Fruit fly (Drosophila melanogaster) whole organism, embryonic: ENCODE measurements around the gene H.

Source experiments
- ATbp ChIP-seq: fragments of 200-800 bp; sonication (Bioruptor generic); optimal IDR thresholded peaks from 2 replicates; lab custom pipeline; 2017; ENCODE audit warnings: missing biosample characterization, mild to moderate bottlenecking, missing genetic modification characterization, missing genetic modification reagents
- Atf-2 ChIP-seq: fragments of 200-800 bp; sonication (Bioruptor generic); optimal IDR thresholded peaks from 2 replicates; lab custom pipeline; 2016; ENCODE audit warnings: missing biosample characterization, missing genetic modification characterization
- B-H2 ChIP-seq: fragments of 200-800 bp; sonication (Bioruptor generic); optimal IDR thresholded peaks from 2 replicates; lab custom pipeline; 2018; ENCODE audit warnings: missing biosample characterization, mild to moderate bottlenecking, missing genetic modification characterization
- Bgb ChIP-seq: fragments of 200-800 bp; sonication (Bioruptor generic); IDR thresholded peaks from 2 replicates; pipeline ENCODE4 v1.3.6; 2022; ENCODE audit warnings: missing biosample characterization, missing genetic modification characterization; ENCODE audit not compliant: partially characterized antibody
- CG10267 ChIP-seq: fragments of 200-800 bp; sonication (Bioruptor generic); optimal IDR thresholded peaks from 2 replicates; lab custom pipeline; 2018; ENCODE audit warnings: missing biosample characterization, mild to moderate bottlenecking, missing genetic modification characterization, moderate library complexity
- CG11398 ChIP-seq: fragments of 200-800 bp; sonication (Bioruptor generic); optimal IDR thresholded peaks from 2 replicates; lab custom pipeline; 2016; ENCODE audit warnings: missing biosample characterization, missing genetic modification characterization
- CG11504 ChIP-seq: fragments of 200-800 bp; sonication (Bioruptor generic); optimal IDR thresholded peaks from 3 replicates; lab custom pipeline; 2019; ENCODE audit warnings: missing biosample characterization, mild to moderate bottlenecking, missing genetic modification characterization, moderate library complexity
- CG11695 ChIP-seq: fragments of 200-800 bp; sonication (Bioruptor generic); IDR thresholded peaks from 3 replicates; pipeline ENCODE4 v1.3.6; 2022; ENCODE audit warnings: missing biosample characterization, missing genetic modification characterization
- CG12391 ChIP-seq: fragments of 200-800 bp; sonication (Bioruptor generic); optimal IDR thresholded peaks from 3 replicates; lab custom pipeline; 2018; ENCODE audit warnings: missing biosample characterization, mild to moderate bottlenecking, missing genetic modification characterization, moderate library complexity
- CG13424 ChIP-seq: fragments of 200-800 bp; sonication (Bioruptor generic); optimal IDR thresholded peaks from 2 replicates; lab custom pipeline; 2019; ENCODE audit warnings: missing biosample characterization, mild to moderate bottlenecking, missing genetic modification characterization, moderate library complexity
- CG15269 ChIP-seq: fragments of 200-800 bp; sonication (Bioruptor generic); optimal IDR thresholded peaks from 2 replicates; lab custom pipeline; 2018; ENCODE audit warnings: missing biosample characterization, mild to moderate bottlenecking, missing genetic modification characterization, moderate library complexity
- CG15479 ChIP-seq: fragments of 200-800 bp; sonication (Bioruptor generic); optimal IDR thresholded peaks from 3 replicates; lab custom pipeline; 2019; ENCODE audit warnings: missing biosample characterization, mild to moderate bottlenecking, missing genetic modification characterization, moderate library complexity
- CG16815 ChIP-seq: fragments of 200-800 bp; sonication (Bioruptor generic); optimal IDR thresholded peaks from 3 replicates; lab custom pipeline; 2017; ENCODE audit warnings: missing biosample characterization, mild to moderate bottlenecking, missing genetic modification characterization
- CG16863 ChIP-seq: fragments of 200-800 bp; sonication (Bioruptor generic); optimal IDR thresholded peaks from 3 replicates; lab custom pipeline; 2016; ENCODE audit warnings: missing biosample characterization, missing genetic modification characterization
- CG17802 ChIP-seq: fragments of 200-800 bp; sonication (Bioruptor generic); optimal IDR thresholded peaks from 2 replicates; lab custom pipeline; 2018; ENCODE audit warnings: missing biosample characterization, mild to moderate bottlenecking, missing genetic modification characterization, moderate library complexity
- CG18619 ChIP-seq: fragments of 200-800 bp; sonication (Bioruptor generic); optimal IDR thresholded peaks from 3 replicates; lab custom pipeline; 2017; ENCODE audit warnings: missing biosample characterization, mild to moderate bottlenecking, missing genetic modification characterization
- CG2678 ChIP-seq: fragments of 200-800 bp; sonication (Bioruptor generic); optimal IDR thresholded peaks from 3 replicates; lab custom pipeline; 2019; ENCODE audit warnings: missing biosample characterization, mild to moderate bottlenecking, missing genetic modification characterization, moderate library complexity
- CG2712 ChIP-seq: fragments of 200-800 bp; optimal IDR thresholded peaks from 3 replicates; lab custom pipeline; 2019; ENCODE audit warnings: missing biosample characterization, mild to moderate bottlenecking, missing genetic modification characterization, moderate library complexity
- CG3281 ChIP-seq: fragments of 200-800 bp; sonication (Bioruptor generic); optimal IDR thresholded peaks from 3 replicates; lab custom pipeline; 2017; ENCODE audit warnings: missing biosample characterization, mild to moderate bottlenecking, missing genetic modification characterization
- CG7556 ChIP-seq: fragments of 200-800 bp; sonication (Bioruptor generic); optimal IDR thresholded peaks from 2 replicates; lab custom pipeline; 2017; ENCODE audit warnings: missing biosample characterization, mild to moderate bottlenecking, missing genetic modification characterization
- CG7839 ChIP-seq: fragments of 200-800 bp; sonication (Bioruptor generic); optimal IDR thresholded peaks from 3 replicates; lab custom pipeline; 2018; ENCODE audit warnings: missing biosample characterization, mild to moderate bottlenecking, missing genetic modification characterization, moderate library complexity
- CG9437 ChIP-seq: fragments of 200-800 bp; sonication (Bioruptor generic); optimal IDR thresholded peaks from 2 replicates; lab custom pipeline; 2018; ENCODE audit warnings: missing biosample characterization, mild to moderate bottlenecking, missing genetic modification characterization
- CG9876 ChIP-seq: fragments of 200-800 bp; sonication (Bioruptor generic); optimal IDR thresholded peaks from 2 replicates; lab custom pipeline; 2016; ENCODE audit warnings: missing biosample characterization, missing genetic modification characterization
- CoRest ChIP-seq: fragments of 200-800 bp; sonication (Bioruptor generic); optimal IDR thresholded peaks from 3 replicates; lab custom pipeline; 2018; ENCODE audit warnings: missing biosample characterization, mild to moderate bottlenecking, missing genetic modification characterization, moderate library complexity
- D ChIP-seq, 2 experiments: fragments of 200-800 bp in 1 of 2; fragments of >200 bp in 1 of 2; sonication (Bioruptor generic) in 1 of 2; optimal IDR thresholded peaks; 2 replicates in 1 of 2; 3 replicates in 1 of 2; lab custom pipeline; 2017; ENCODE audit warnings: mild to moderate bottlenecking in 1 of 2, missing biosample characterization in 1 of 2, missing genetic modification characterization in 1 of 2, missing genetic modification reagents in 1 of 2
- Dbx ChIP-seq: fragments of 200-800 bp; sonication (Bioruptor generic); IDR thresholded peaks from 3 replicates; pipeline ENCODE4 v1.3.6; 2022; ENCODE audit warnings: missing biosample characterization, missing genetic modification characterization
- Fer1 ChIP-seq: fragments of 200-800 bp; sonication (Bioruptor generic); optimal IDR thresholded peaks from 2 replicates; lab custom pipeline; 2017; ENCODE audit warnings: missing biosample characterization, mild to moderate bottlenecking, missing genetic modification characterization
- HLH3B ChIP-seq: fragments of 200-800 bp; sonication (Bioruptor generic); IDR thresholded peaks from 2 replicates; pipeline ENCODE4 v1.3.6; 2022; ENCODE audit warnings: missing biosample characterization, missing genetic modification characterization
- Hr51 ChIP-seq, 2 experiments: fragments of 200-800 bp; sonication (Bioruptor generic); optimal IDR thresholded peaks; 2 replicates in 1 of 2; 3 replicates in 1 of 2; lab custom pipeline; 2016 to 2018; ENCODE audit warnings: missing biosample characterization in 2 of 2, missing genetic modification characterization in 2 of 2, mild to moderate bottlenecking in 1 of 2, moderate library complexity in 1 of 2
- MTF-1 ChIP-seq: fragments of 200-800 bp; sonication (Bioruptor generic); optimal IDR thresholded peaks from 2 replicates; lab custom pipeline; 2018; ENCODE audit warnings: missing biosample characterization, mild to moderate bottlenecking, missing genetic modification characterization, borderline replicate concordance
- NFAT ChIP-seq: fragments of 200-800 bp; sonication (Bioruptor generic); IDR thresholded peaks from 2 replicates; pipeline ENCODE4 v1.3.6; 2022; ENCODE audit warnings: missing biosample characterization, missing genetic modification characterization
- Sox102F ChIP-seq: fragments of 200-800 bp; sonication (Bioruptor generic); optimal IDR thresholded peaks from 2 replicates; lab custom pipeline; 2018; ENCODE audit warnings: missing biosample characterization, mild to moderate bottlenecking, missing genetic modification characterization, moderate library complexity
- Xrp1 ChIP-seq: fragments of 200-800 bp; sonication (Bioruptor generic); IDR thresholded peaks from 2 replicates; pipeline ENCODE4 v1.3.6; 2022; ENCODE audit warnings: missing biosample characterization, missing genetic modification characterization
- YL-1 ChIP-seq: fragments of 200-800 bp; sonication (Bioruptor generic); optimal IDR thresholded peaks from 3 replicates; lab custom pipeline; 2017; ENCODE audit warnings: missing biosample characterization, mild to moderate bottlenecking, missing genetic modification characterization
- amos ChIP-seq: fragments of 200-800 bp; sonication (Bioruptor generic); IDR thresholded peaks from 2 replicates; pipeline ENCODE4 v1.3.6; 2022; ENCODE audit warnings: missing biosample characterization, missing genetic modification characterization; ENCODE audit not compliant: partially characterized antibody
- ato ChIP-seq: fragments of 200-800 bp; sonication (Bioruptor generic); IDR thresholded peaks from 2 replicates; pipeline ENCODE4 v1.3.6; 2022; ENCODE audit warnings: missing biosample characterization, missing genetic modification characterization; ENCODE audit not compliant: partially characterized antibody
- cwo ChIP-seq: fragments of 200-800 bp; sonication (Bioruptor generic); optimal IDR thresholded peaks from 3 replicates; lab custom pipeline; 2017; ENCODE audit warnings: missing biosample characterization, missing genetic modification characterization, mild to moderate bottlenecking, moderate library complexity, missing genetic modification reagents
- fd96Cb ChIP-seq: fragments of 200-800 bp; sonication (Bioruptor generic); optimal IDR thresholded peaks from 2 replicates; lab custom pipeline; 2018; ENCODE audit warnings: missing biosample characterization, mild to moderate bottlenecking, missing genetic modification characterization, moderate library complexity
- fu2 ChIP-seq: fragments of 200-800 bp; sonication (Bioruptor generic); optimal IDR thresholded peaks from 2 replicates; lab custom pipeline; 2016; ENCODE audit warnings: missing biosample characterization, missing genetic modification characterization
- gcm2 ChIP-seq: fragments of 200-800 bp; sonication (Bioruptor generic); optimal IDR thresholded peaks from 2 replicates; lab custom pipeline; 2016; ENCODE audit warnings: missing biosample characterization, missing genetic modification characterization
- repo ChIP-seq: fragments of 200-800 bp; sonication (Bioruptor generic); optimal IDR thresholded peaks from 2 replicates; lab custom pipeline; 2016; ENCODE audit warnings: missing biosample characterization, missing genetic modification characterization
- sd ChIP-seq: fragments of 200-800 bp; sonication (Bioruptor generic); optimal IDR thresholded peaks from 3 replicates; lab custom pipeline; 2018; ENCODE audit warnings: missing biosample characterization, mild to moderate bottlenecking, missing genetic modification characterization, moderate library complexity
- so ChIP-seq: fragments of 200-800 bp; sonication (Bioruptor generic); IDR thresholded peaks from 3 replicates; pipeline ENCODE4 v1.3.6; 2022; ENCODE audit warnings: missing biosample characterization, missing genetic modification characterization
- sug ChIP-seq: fragments of 200-800 bp; optimal IDR thresholded peaks from 2 replicates; lab custom pipeline; 2019; ENCODE audit warnings: missing biosample characterization, mild to moderate bottlenecking, missing genetic modification characterization, moderate library complexity
- unpg ChIP-seq: fragments of 200-800 bp; sonication (Bioruptor generic); optimal IDR thresholded peaks from 3 replicates; lab custom pipeline; 2018; ENCODE audit warnings: missing biosample characterization, mild to moderate bottlenecking, missing genetic modification characterization, moderate library complexity
- wek ChIP-seq: fragments of 200-800 bp; sonication (Bioruptor generic); optimal IDR thresholded peaks from 3 replicates; lab custom pipeline; 2018; ENCODE audit warnings: missing biosample characterization, mild to moderate bottlenecking, missing genetic modification characterization, moderate library complexity
- zen ChIP-seq: fragments of 200-800 bp; sonication (Bioruptor generic); optimal IDR thresholded peaks from 3 replicates; lab custom pipeline; 2018; ENCODE audit warnings: missing biosample characterization, mild to moderate bottlenecking, missing genetic modification characterization, moderate library complexity

The H gene

dm6 chr3R:20573326-20573725 lies 48.4 kb upstream of the H start (continued):
- TF ChIP-seq sd (tag; lab: Kevin White, UChicago) (peak; percentile 39), Sox102F (GFP tag; lab: Kevin White, UChicago) (peak; percentile 14), unpg (GFP tag; lab: Kevin White, UChicago) (no peak), zen (tag; lab: Kevin White, UChicago) (peak; percentile 6), CG10267 (tag; lab: Kevin White, UChicago) (peak; percentile 9), wek (GFP tag; lab: Kevin White, UChicago) (no peak), CG2712 (tag; lab: Kevin White, UChicago) (peak; percentile 6), CG11504 (tag; lab: Kevin White, UChicago) (peak; percentile 11), CG15269 (tag; lab: Kevin White, UChicago) (peak; percentile 20), Hr51 (GFP tag; optimal IDR thresholded peaks at IDR 0.05; lab: Kevin White, UChicago) (peak in 1 of 2 experiments; percentile 54), CG11695 (GFP tag; lab: Robert Waterston, UW) (no peak), sug (tag; lab: Kevin White, UChicago) (no peak), CG16863 (GFP tag; lab: Kevin White, UChicago) (no peak), CG7839 (tag; lab: Kevin White, UChicago) (peak; percentile 33), CG2678 (peak; percentile 17), CG12391 (tag; lab: Kevin White, UChicago) (peak; percentile 25), CG7556 (GFP tag; lab: Kevin White, UChicago) (peak; percentile 29), Xrp1 (GFP tag; lab: Robert Waterston, UW) (peak; percentile 31; the same call in 1 of the 2 replicates), CG13424 (tag; lab: Kevin White, UChicago) (peak; percentile 11), fu2 (GFP tag; lab: Kevin White, UChicago) (no peak), CG16815 (GFP tag; lab: Kevin White, UChicago) (no peak)

- TF ChIP-seq MTF-1 (GFP tag; lab: Kevin White, UChicago): no peak
- TF ChIP-seq CG18619 (GFP tag; lab: Kevin White, UChicago): no peak
- TF ChIP-seq NFAT: peak; percentile 32; the same call in 1 of the 2 replicates
- no peak for TF ChIP-seq CG17802 (tag; lab: Kevin White, UChicago)
- peak; percentile 40 for TF ChIP-seq Fer1 (GFP tag; lab: Kevin White, UChicago)
- peak; percentile 20 for TF ChIP-seq cwo
- TF ChIP-seq CG15479 (GFP tag; lab: Kevin White, UChicago): no peak
- peak; percentile 18 for TF ChIP-seq repo (GFP tag; lab: Kevin White, UChicago)
- no peak for TF ChIP-seq gcm2 (GFP tag; lab: Kevin White, UChicago)
- no peak for TF ChIP-seq D (optimal IDR thresholded peaks at IDR 0.05; lab: Kevin White, UChicago)
- TF ChIP-seq D (GFP tag; optimal IDR thresholded peaks at IDR 0.05; lab: Kevin White, UChicago): no peak
- TF ChIP-seq CG9437 (GFP tag; lab: Kevin White, UChicago): no peak
- TF ChIP-seq ato (GFP tag; lab: Robert Waterston, UW): 0 out of 2 replicates have a peak, but pooled peaks have one; percentile 12
- TF ChIP-seq Bgb: peak; percentile 36; the same call in 1 of the 2 replicates
- TF ChIP-seq fd96Cb (tag; lab: Kevin White, UChicago): no peak
- peak; percentile 60; the same call in 2 of the 3 replicates for TF ChIP-seq Dbx (GFP tag; lab: Robert Waterston, UW)
- peak; percentile 39; the same call in 1 of the 2 replicates for TF ChIP-seq amos (GFP tag; lab: Robert Waterston, UW)
- peak; percentile 71 for TF ChIP-seq B-H2 (GFP tag; lab: Kevin White, UChicago)
- TF ChIP-seq CoRest (tag; lab: Kevin White, UChicago): no peak
- no peak for TF ChIP-seq Atf-2 (GFP tag; lab: Kevin White, UChicago)
- no peak for TF ChIP-seq CG3281
- no peak for TF ChIP-seq CG9876 (GFP tag; lab: Kevin White, UChicago)
- peak; percentile 2 for TF ChIP-seq CG11398
- TF ChIP-seq HLH3B (GFP tag; lab: Robert Waterston, UW): no peak
- no peak for TF ChIP-seq ATbp (GFP tag; lab: Kevin White, UChicago)
- peak; percentile 51; the same call in 2 of the 3 replicates for TF ChIP-seq so (GFP tag; lab: Robert Waterston, UW)
- TF ChIP-seq YL-1: no peak
Observed at dm6 chr3R:20574535-20574980, 47.2 kb upstream of the H start.
